Fruit fly (Drosophila melanogaster) whole organism, embryonic: ENCODE results near the gene ver.

Experiments
- Adf1 ChIP-seq: fragments of 200-800 bp; sonication (Bioruptor generic); IDR thresholded peaks from 2 replicates; pipeline ENCODE4 v1.3.6; 2022; ENCODE audit warnings: missing biosample characterization, missing genetic modification characterization
- Atf-2 ChIP-seq: fragments of 200-800 bp; sonication (Bioruptor generic); optimal IDR thresholded peaks from 2 replicates; lab custom pipeline; 2016; ENCODE audit warnings: missing biosample characterization, missing genetic modification characterization
- B-H1 ChIP-seq: fragments of 200-800 bp; sonication (Bioruptor generic); IDR thresholded peaks from 3 replicates; pipeline ENCODE4 v1.3.6; 2022; ENCODE audit warnings: missing biosample characterization, missing genetic modification characterization
- Bgb ChIP-seq: fragments of 200-800 bp; sonication (Bioruptor generic); IDR thresholded peaks from 2 replicates; pipeline ENCODE4 v1.3.6; 2022; ENCODE audit warnings: missing biosample characterization, missing genetic modification characterization; ENCODE audit not compliant: partially characterized antibody
- CG1024 ChIP-seq: fragments of 200-800 bp; sonication (Bioruptor generic); IDR thresholded peaks from 2 replicates; pipeline ENCODE4 v1.3.6; 2022; ENCODE audit warnings: missing biosample characterization, missing genetic modification characterization
- CG10267 ChIP-seq: fragments of 200-800 bp; sonication (Bioruptor generic); optimal IDR thresholded peaks from 2 replicates; lab custom pipeline; 2018; ENCODE audit warnings: missing biosample characterization, mild to moderate bottlenecking, missing genetic modification characterization, moderate library complexity
- CG11456 ChIP-seq: fragments of 200-800 bp; sonication (Bioruptor generic); IDR thresholded peaks from 3 replicates; pipeline ENCODE4 v1.3.6; 2022; ENCODE audit warnings: missing biosample characterization, missing genetic modification characterization
- CG11696 ChIP-seq: fragments of 200-800 bp; sonication (Bioruptor generic); IDR thresholded peaks from 2 replicates; pipeline ENCODE4 v1.3.6; 2022; ENCODE audit warnings: missing biosample characterization, missing genetic modification characterization
- CG12219 ChIP-seq: fragments of 200-800 bp; sonication (Bioruptor generic); optimal IDR thresholded peaks from 3 replicates; lab custom pipeline; 2018; ENCODE audit warnings: missing biosample characterization, mild to moderate bottlenecking, missing genetic modification characterization
- CG13624 ChIP-seq: fragments of 200-800 bp; sonication (Bioruptor generic); optimal IDR thresholded peaks from 2 replicates; lab custom pipeline; 2016; ENCODE audit warnings: missing biosample characterization, missing genetic modification characterization
- CG14965 ChIP-seq: fragments of 200-800 bp; sonication (Bioruptor generic); optimal IDR thresholded peaks from 2 replicates; lab custom pipeline; 2016; ENCODE audit warnings: missing biosample characterization, missing genetic modification characterization, borderline replicate concordance
- CG15269 ChIP-seq: fragments of 200-800 bp; sonication (Bioruptor generic); optimal IDR thresholded peaks from 2 replicates; lab custom pipeline; 2018; ENCODE audit warnings: missing biosample characterization, mild to moderate bottlenecking, missing genetic modification characterization, moderate library complexity
- CG1603 ChIP-seq: fragments of 200-800 bp; sonication (Bioruptor generic); optimal IDR thresholded peaks from 2 replicates; lab custom pipeline; 2019; ENCODE audit warnings: missing biosample characterization, mild to moderate bottlenecking, missing genetic modification characterization, moderate library complexity
- CG17385 ChIP-seq: fragments of 200-800 bp; sonication (Bioruptor generic); optimal IDR thresholded peaks from 3 replicates; lab custom pipeline; 2018; ENCODE audit warnings: missing biosample characterization, mild to moderate bottlenecking, missing genetic modification characterization
- CG18011 ChIP-seq: fragments of 200-800 bp; sonication (Bioruptor generic); optimal IDR thresholded peaks from 2 replicates; lab custom pipeline; 2017; ENCODE audit warnings: missing biosample characterization, missing genetic modification characterization, mild to moderate bottlenecking, moderate library complexity, missing genotype
- CG2116 ChIP-seq: fragments of 200-800 bp; sonication (Bioruptor generic); optimal IDR thresholded peaks from 3 replicates; lab custom pipeline; 2018; ENCODE audit warnings: missing biosample characterization, mild to moderate bottlenecking, missing genetic modification characterization
- CG4424 ChIP-seq: fragments of 200-800 bp; sonication (Bioruptor generic); optimal IDR thresholded peaks from 3 replicates; lab custom pipeline; 2016; ENCODE audit warnings: missing biosample characterization, missing genetic modification characterization
- CG4617 ChIP-seq: fragments of 200-800 bp; sonication (Bioruptor generic); optimal IDR thresholded peaks from 3 replicates; lab custom pipeline; 2016; ENCODE audit warnings: missing biosample characterization, missing genetic modification characterization, borderline replicate concordance
- CG6683 ChIP-seq: fragments of 200-800 bp; sonication (Bioruptor generic); optimal IDR thresholded peaks from 2 replicates; lab custom pipeline; 2017; ENCODE audit warnings: missing biosample characterization, mild to moderate bottlenecking, missing genetic modification characterization, missing genetic modification reagents
- CG7271 ChIP-seq: fragments of 200-800 bp; sonication (Bioruptor generic); optimal IDR thresholded peaks from 2 replicates; lab custom pipeline; 2018; ENCODE audit warnings: missing biosample characterization, mild to moderate bottlenecking, missing genetic modification characterization, moderate library complexity
- CG7987 ChIP-seq: fragments of 200-800 bp; sonication (Bioruptor generic); optimal IDR thresholded peaks from 2 replicates; lab custom pipeline; 2018; ENCODE audit warnings: missing biosample characterization, mild to moderate bottlenecking, missing genetic modification characterization, moderate library complexity
- CG8478 ChIP-seq: fragments of >200 bp; optimal IDR thresholded peaks from 2 replicates; lab custom pipeline; 2018
- CG9797 ChIP-seq: fragments of 200-800 bp; sonication (Bioruptor generic); optimal IDR thresholded peaks from 3 replicates; lab custom pipeline; 2018; ENCODE audit warnings: missing biosample characterization, mild to moderate bottlenecking, missing genetic modification characterization
- Dp ChIP-seq: fragments of 200-800 bp; sonication (Bioruptor generic); optimal IDR thresholded peaks from 2 replicates; lab custom pipeline; 2018; ENCODE audit warnings: missing biosample characterization, mild to moderate bottlenecking, missing genetic modification characterization, moderate library complexity
- E2f2 ChIP-seq: fragments of 200-800 bp; sonication (Bioruptor generic); IDR thresholded peaks from 2 replicates; pipeline ENCODE4 v1.3.6; 2022; ENCODE audit warnings: missing biosample characterization, missing genetic modification characterization
- Elba2 ChIP-seq: fragments of 200-800 bp; sonication (Bioruptor generic); optimal IDR thresholded peaks from 3 replicates; lab custom pipeline; 2016; ENCODE audit warnings: missing biosample characterization, missing genetic modification characterization
- HLHmδ ChIP-seq: fragments of 200-800 bp; sonication (Bioruptor generic); optimal IDR thresholded peaks from 2 replicates; lab custom pipeline; 2018; ENCODE audit warnings: missing biosample characterization, mild to moderate bottlenecking, missing genetic modification characterization, moderate library complexity
- Hmx ChIP-seq: fragments of 200-800 bp; sonication (Bioruptor generic); optimal IDR thresholded peaks from 2 replicates; lab custom pipeline; 2016; ENCODE audit warnings: missing biosample characterization, missing genetic modification characterization
- MESR4 ChIP-seq: fragments of 200-800 bp; sonication (Bioruptor generic); optimal IDR thresholded peaks from 2 replicates; lab custom pipeline; 2018; ENCODE audit warnings: missing biosample characterization, mild to moderate bottlenecking, missing genetic modification characterization, moderate library complexity
- Max ChIP-seq: fragments of 200-800 bp; sonication (Bioruptor generic); optimal IDR thresholded peaks from 2 replicates; lab custom pipeline; 2016; ENCODE audit warnings: missing biosample characterization, mild to moderate bottlenecking, missing genetic modification characterization
- Myb ChIP-seq: fragments of 200-800 bp; sonication (Bioruptor generic); optimal IDR thresholded peaks from 2 replicates; lab custom pipeline; 2016; ENCODE audit warnings: missing biosample characterization, missing genetic modification characterization
- Ravus ChIP-seq: fragments of 200-800 bp; sonication (Bioruptor generic); IDR thresholded peaks from 2 replicates; pipeline ENCODE4 v1.3.6; 2022; ENCODE audit warnings: missing biosample characterization, missing genetic modification characterization
- Stat92E ChIP-seq, 3 experiments: fragments of >200 bp in 2 of 3; fragments of 200-800 bp in 1 of 3; sonication (Bioruptor generic) in 1 of 3; optimal IDR thresholded peaks; 2 replicates each; lab custom pipeline; 2017 to 2019; ENCODE audit warnings: missing biosample characterization in 3 of 3, missing genetic modification characterization in 3 of 3, mild to moderate bottlenecking in 1 of 3, moderate library complexity in 1 of 3
- ash1 ChIP-seq: fragments of 200-800 bp; sonication (Bioruptor generic); optimal IDR thresholded peaks from 2 replicates; lab custom pipeline; 2018; ENCODE audit warnings: missing biosample characterization, mild to moderate bottlenecking, missing genetic modification characterization
- bcd ChIP-seq: fragments of 200-800 bp; sonication (Bioruptor generic); optimal IDR thresholded peaks from 2 replicates; lab custom pipeline; 2017; ENCODE audit warnings: missing biosample characterization, mild to moderate bottlenecking, missing genetic modification characterization
- cas ChIP-seq: fragments of 200-800 bp; sonication (Bioruptor generic); IDR thresholded peaks from 2 replicates; pipeline ENCODE4 v1.3.6; 2022; ENCODE audit warnings: missing biosample characterization, missing genetic modification characterization
- corto ChIP-seq: fragments of 200-800 bp; sonication (Bioruptor generic); optimal IDR thresholded peaks from 2 replicates; lab custom pipeline; 2016; ENCODE audit warnings: missing biosample characterization, mild to moderate bottlenecking, missing genetic modification characterization, moderate library complexity
- cwo ChIP-seq: fragments of 200-800 bp; sonication (Bioruptor generic); optimal IDR thresholded peaks from 3 replicates; lab custom pipeline; 2017; ENCODE audit warnings: missing biosample characterization, missing genetic modification characterization, mild to moderate bottlenecking, moderate library complexity, missing genetic modification reagents
- ewg ChIP-seq: fragments of 200-800 bp; sonication (Bioruptor generic); optimal IDR thresholded peaks from 3 replicates; lab custom pipeline; 2017; ENCODE audit warnings: mild to moderate bottlenecking, missing biosample characterization, missing genetic modification reagents, missing genetic modification characterization
- fd3F ChIP-seq: fragments of 200-800 bp; sonication (Bioruptor generic); optimal IDR thresholded peaks from 2 replicates; lab custom pipeline; 2018; ENCODE audit warnings: missing biosample characterization, mild to moderate bottlenecking, missing genetic modification characterization, moderate library complexity
- gem ChIP-seq: fragments of 200-800 bp; sonication (Bioruptor generic); optimal IDR thresholded peaks from 2 replicates; lab custom pipeline; 2019; ENCODE audit warnings: missing biosample characterization, mild to moderate bottlenecking, missing genetic modification characterization, moderate library complexity
- gfzf ChIP-seq: fragments of 200-800 bp; sonication (Bioruptor generic); optimal IDR thresholded peaks from 2 replicates; lab custom pipeline; 2016; ENCODE audit warnings: missing biosample characterization, mild to moderate bottlenecking, missing genetic modification characterization, moderate library complexity
- gro ChIP-seq: fragments of 200-800 bp; sonication (Bioruptor generic); optimal IDR thresholded peaks from 2 replicates; lab custom pipeline; 2016; ENCODE audit warnings: missing biosample characterization, missing genetic modification characterization
- gsb ChIP-seq: fragments of 200-800 bp; sonication (Bioruptor generic); IDR thresholded peaks from 2 replicates; pipeline ENCODE4 v1.3.6; 2022; ENCODE audit warnings: missing biosample characterization, missing genetic modification characterization
- hb ChIP-seq: fragments of 200-800 bp; sonication (Bioruptor generic); IDR thresholded peaks from 3 replicates; pipeline ENCODE4 v1.3.6; 2022; ENCODE audit warnings: missing biosample characterization, missing genetic modification characterization; ENCODE audit not compliant: partially characterized antibody
- luna ChIP-seq: fragments of 200-800 bp; sonication (Bioruptor generic); optimal IDR thresholded peaks from 2 replicates; lab custom pipeline; 2016; ENCODE audit warnings: missing biosample characterization, missing genetic modification characterization
- mirr ChIP-seq: fragments of 200-800 bp; sonication (Bioruptor generic); optimal IDR thresholded peaks from 3 replicates; lab custom pipeline; 2018; ENCODE audit warnings: missing biosample characterization, mild to moderate bottlenecking, missing genetic modification characterization
- nmo ChIP-seq: fragments of 200-800 bp; sonication (Bioruptor generic); optimal IDR thresholded peaks from 2 replicates; lab custom pipeline; 2018; ENCODE audit warnings: missing biosample characterization, mild to moderate bottlenecking, missing genetic modification characterization, moderate library complexity
- org-1 ChIP-seq: fragments of 200-800 bp; sonication (Bioruptor generic); optimal IDR thresholded peaks from 2 replicates; lab custom pipeline; 2017; ENCODE audit warnings: missing biosample characterization, missing genetic modification characterization
- tap ChIP-seq: fragments of 200-800 bp; optimal IDR thresholded peaks from 3 replicates; lab custom pipeline; 2019; ENCODE audit warnings: missing biosample characterization, mild to moderate bottlenecking, missing genetic modification characterization, moderate library complexity
- trem ChIP-seq: fragments of 200-800 bp; optimal IDR thresholded peaks from 3 replicates; lab custom pipeline; 2019; ENCODE audit warnings: missing biosample characterization, mild to moderate bottlenecking, missing genetic modification characterization, moderate library complexity

ver gene

dm6 chr3L:12537123-12537522, 13.3 kb downstream of the ver start, which contains the start of gene CG4069:
CG4069 (minus strand) TSS chr3L:12537315.
- TF ChIP-seq CG18011 (peak; percentile 7), org-1 (GFP tag; lab: Kevin White, UChicago) (no peak), corto (no peak), ewg (GFP tag; lab: Kevin White, UChicago) (no peak), CG4617 (peak; percentile 26), Adf1 (no peak), HLHmδ (GFP tag; lab: Kevin White, UChicago) (no peak), fd3F (no peak), CG11696 (GFP tag; lab: Robert Waterston, UW) (no peak), gfzf (peak; percentile 84), MESR4 (peak; percentile 40), CG6683 (GFP tag; lab: Kevin White, UChicago) (no peak), CG11456 (GFP tag; lab: Robert Waterston, UW) (no peak), CG13624 (no peak), CG15269 (tag; lab: Kevin White, UChicago) (no peak), CG2116 (GFP tag; lab: Kevin White, UChicago) (peak; percentile 57), CG9797 (GFP tag; lab: Kevin White, UChicago) (peak; percentile 45), gem (tag; lab: Kevin White, UChicago) (no peak), Elba2 (GFP tag; lab: Kevin White, UChicago) (no peak), ash1 (GFP tag; lab: Kevin White, UChicago) (no peak), CG12219 (GFP tag; lab: Kevin White, UChicago) (no peak), Stat92E (GFP tag; optimal IDR thresholded peaks at IDR 0.05; lab: Kevin White, UChicago) (no peak), CG4424 (GFP tag; lab: Kevin White, UChicago) (no peak), CG10267 (peak; percentile 40), nmo (peak; percentile 13), B-H1 (no peak), mirr (GFP tag; lab: Kevin White, UChicago) (no peak), Atf-2 (GFP tag; lab: Kevin White, UChicago) (no peak), CG7271 (no peak), cwo (GFP tag; lab: Kevin White, UChicago) (peak; percentile 85), CG8478 (no peak), CG7987 (no peak), hb (GFP tag; lab: Robert Waterston, UW) (no peak), Dp (GFP tag; lab: Kevin White, UChicago) (peak; percentile 97), Ravus (GFP tag; lab: Robert Waterston, UW) (no peak), trem (tag; lab: Kevin White, UChicago) (peak; percentile 36), CG14965 (no peak), gro (GFP tag; lab: Kevin White, UChicago) (no peak), CG1603 (tag; lab: Kevin White, UChicago) (no peak), CG1024 (GFP tag; lab: Robert Waterston, UW) (no peak), Bgb (GFP tag; lab: Robert Waterston, UW) (no peak), luna (GFP tag; lab: Kevin White, UChicago) (no peak), gsb (GFP tag; lab: Robert Waterston, UW) (no peak), Max (GFP tag; lab: Kevin White, UChicago) (peak; percentile 44), bcd (GFP tag; lab: Kevin White, UChicago) (no peak), Myb (GFP tag; lab: Kevin White, UChicago) (peak; percentile 90), tap (tag; lab: Kevin White, UChicago) (no peak), E2f2 (peak; percentile 95), cas (GFP tag; lab: Robert Waterston, UW) (no peak), CG17385 (GFP tag; lab: Kevin White, UChicago) (peak; percentile 98), Hmx (no peak)
